Worm (Caenorhabditis elegans) whole organism, early embryonic: ENCODE data around the gene gst-39.

ENCODE experiments used
- ama-1 ChIP-seq: fragments of 150-350 bp; optimal IDR thresholded peaks from 2 replicates; lab custom pipeline; 2014
- ets-7 ChIP-seq: sonication (generic microtip); optimal IDR thresholded peaks from 2 replicates; lab custom pipeline; 2016; ENCODE audit warnings: missing genotype, missing genetic modification characterization, missing compliant biosample characterization
- hmbx-1 ChIP-seq: sonication (generic microtip); optimal IDR thresholded peaks from 2 replicates; lab custom pipeline; 2016; ENCODE audit warnings: mild to moderate bottlenecking, missing genetic modification characterization, missing compliant biosample characterization
- hmg-4 ChIP-seq: fragments of 200-800 bp; sonication (Bioruptor generic); optimal IDR thresholded peaks from 2 replicates; lab custom pipeline; 2018; ENCODE audit warnings: mild to moderate bottlenecking, missing genetic modification characterization, missing compliant biosample characterization
- tbx-37 ChIP-seq: fragments of 200-800 bp; sonication (Bioruptor generic); conservative IDR thresholded peaks from 2 replicates; pipeline ENCODE4 v1.3.6; 2022; ENCODE audit warnings: missing genetic modification reagents, missing genetic modification characterization, missing compliant biosample characterization
- tra-4 ChIP-seq: sonication (generic microtip); optimal IDR thresholded peaks from 2 replicates; lab custom pipeline; 2017; ENCODE audit warnings: missing genetic modification characterization, missing compliant biosample characterization

DNA sequence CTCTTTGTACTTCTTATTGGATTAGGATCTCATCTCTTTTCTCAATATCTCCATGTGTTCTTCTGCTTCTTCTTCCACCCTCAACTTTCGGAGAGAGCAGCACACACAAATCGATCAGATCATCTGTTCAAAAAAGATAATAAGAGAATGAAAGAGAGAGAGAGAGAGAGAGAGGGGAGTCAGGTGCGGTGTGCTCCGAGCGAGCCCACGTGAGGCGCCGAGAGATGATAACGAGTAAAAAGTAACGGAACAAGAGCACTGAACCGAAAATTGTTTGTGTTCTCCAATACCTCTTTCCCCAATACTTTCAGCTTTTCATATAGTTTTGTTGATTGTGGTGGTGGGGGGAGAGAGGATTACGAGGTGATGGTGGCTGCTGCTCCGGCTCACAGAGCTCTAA lies 22.2 kb upstream of the gst-39 start:
- no peak for TF ChIP-seq ets-7
- no peak for TF ChIP-seq tra-4 (tag; lab: Kevin White, UChicago)
- no peak for TF ChIP-seq hmbx-1 (tag; lab: Kevin White, UChicago)
- no peak for TF ChIP-seq tbx-37 (GFP tag; lab: Robert Waterston, UW)
- TF ChIP-seq ama-1 (lab: Kevin White, UChicago), result no peak
- TF ChIP-seq hmg-4, result no peak
